Worm (Caenorhabditis elegans): ENCODE results near the gene dap-3.

Gene dap-3

DNA sequence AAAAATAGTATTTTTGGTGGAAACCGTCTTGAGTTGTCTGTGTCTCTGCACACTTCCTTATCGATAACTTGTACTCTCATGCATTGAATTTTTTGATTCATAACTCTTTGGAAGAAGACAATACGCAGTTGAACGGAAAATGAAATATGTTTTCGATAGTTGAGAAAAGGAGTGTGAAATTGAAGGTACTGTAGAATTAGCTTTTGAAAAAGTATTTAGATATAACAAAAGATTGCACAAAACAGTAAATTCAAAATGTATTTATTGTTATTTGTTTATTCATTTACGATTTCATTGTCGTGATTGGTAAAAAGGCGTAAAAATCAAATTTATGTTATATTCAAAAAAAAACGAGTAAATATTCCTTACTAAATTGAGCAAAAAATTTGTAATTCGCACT is 15.5 kb downstream of the dap-3 start, which contains the start of gene C14A4.7:
TSS of gene C14A4.7 (minus strand) at position 101 of the 400 bp plus-strand sequence.
- TF ChIP-seq hmg-11 (tag; optimal IDR thresholded peaks at IDR 0.05), result no peak
- peak; percentile 16 for TF ChIP-seq elt-2 (tag; optimal IDR thresholded peaks at IDR 0.05)
- TF ChIP-seq nhr-23 (tag; optimal IDR thresholded peaks at IDR 0.05), result no peak

DNA sequence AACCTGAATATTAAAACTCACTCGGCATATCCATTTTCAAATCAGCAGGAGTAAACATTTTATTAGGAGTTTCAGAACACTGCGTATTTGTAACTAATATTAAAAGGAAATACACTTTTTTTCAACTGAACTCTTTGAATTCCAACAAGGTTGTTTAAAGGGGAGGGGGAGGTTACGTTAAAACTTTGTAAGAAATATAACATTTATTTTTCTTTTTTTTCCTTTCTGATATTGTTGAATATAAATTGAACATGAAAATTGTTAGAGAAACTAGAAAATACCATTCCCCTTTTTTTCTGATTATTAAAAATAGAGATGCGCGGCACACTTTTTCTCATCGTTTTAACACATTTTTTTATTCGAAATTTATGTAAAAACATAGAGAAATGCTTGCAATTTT is 17.1 kb downstream of the dap-3 start, which contains the start of gene C14A4.8:
TSS of gene C14A4.8 (minus strand) at position 101 of the 400 bp plus-strand sequence.
- no peak for TF ChIP-seq aly-2 (tag; optimal IDR thresholded peaks at IDR 0.05)
- no peak for TF ChIP-seq unc-62 (GFP tag; optimal IDR thresholded peaks at IDR 0.05)
- no peak for TF ChIP-seq nhr-76 (tag; optimal IDR thresholded peaks at IDR 0.05)
- no peak for TF ChIP-seq ceh-28 (tag; optimal IDR thresholded peaks at IDR 0.05)
- no peak for TF ChIP-seq nhr-25 (tag; optimal IDR thresholded peaks at IDR 0.05)
- TF ChIP-seq snpc-4 (tag; optimal IDR thresholded peaks at IDR 0.05), result no peak
- TF ChIP-seq ceh-9 (tag; optimal IDR thresholded peaks at IDR 0.05), result no peak
- no peak for TF ChIP-seq zag-1 (tag; optimal IDR thresholded peaks at IDR 0.05)
- no peak for TF ChIP-seq egl-5 (tag; optimal IDR thresholded peaks at IDR 0.05)
- TF ChIP-seq nhr-12 (tag; optimal IDR thresholded peaks at IDR 0.05), result no peak
- TF ChIP-seq ama-1 (optimal IDR thresholded peaks at IDR 0.05), result no peak
- TF ChIP-seq ztf-4 (tag; optimal IDR thresholded peaks at IDR 0.05), result no peak
- TF ChIP-seq fos-1 (tag; optimal IDR thresholded peaks at IDR 0.05), result no peak
- TF ChIP-seq pha-4 (tag; optimal IDR thresholded peaks at IDR 0.05), result no peak
- TF ChIP-seq nfya-1 (tag; optimal IDR thresholded peaks at IDR 0.05; ENCODE audit: insufficient read depth), result no peak
- no peak for TF ChIP-seq tbx-2 (tag; optimal IDR thresholded peaks at IDR 0.05)
- TF ChIP-seq egl-27 (tag; optimal IDR thresholded peaks at IDR 0.05), result no peak
- no peak for TF ChIP-seq ceh-82 (tag; optimal IDR thresholded peaks at IDR 0.05)
- TF ChIP-seq jun-1 (tag; optimal IDR thresholded peaks at IDR 0.05), result no peak

- no peak for TF ChIP-seq fkh-10 (GFP tag; optimal IDR thresholded peaks at IDR 0.05)
- no peak for TF ChIP-seq aly-2 (tag; optimal IDR thresholded peaks at IDR 0.05)
- TF ChIP-seq nhr-23 (tag; optimal IDR thresholded peaks at IDR 0.05), result peak; percentile 17
- no peak for TF ChIP-seq egl-5 (tag; optimal IDR thresholded peaks at IDR 0.05)
- no peak for TF ChIP-seq elt-1 (tag; optimal IDR thresholded peaks at IDR 0.05)
- TF ChIP-seq elt-3 (tag; optimal IDR thresholded peaks at IDR 0.05), result peak; percentile 11 to 84 (median 62)
- TF ChIP-seq nhr-12 (tag; optimal IDR thresholded peaks at IDR 0.05), result no peak
- TF ChIP-seq fos-1 (tag; optimal IDR thresholded peaks at IDR 0.05), result no peak
Observed at ce11 chrII:10598970-10599369, 18.0 kb downstream of the dap-3 start, which contains the start of gene C14A4.9. Gene C14A4.9, plus strand, starts transcription at chrII:10599337.

ce11 chrII:10602184-10602583 is 21.3 kb downstream of the dap-3 start, which contains the start of gene srv-2:
Gene srv-2, minus strand, starts transcription at chrII:10602284.
- no peak for TF ChIP-seq ztf-11 (tag; optimal IDR thresholded peaks at IDR 0.05)
- TF ChIP-seq ceh-28 (tag; optimal IDR thresholded peaks at IDR 0.05), result no peak
- no peak for TF ChIP-seq R02D3.7 (tag; optimal IDR thresholded peaks at IDR 0.05)
- no peak for TF ChIP-seq nhr-12 (tag; optimal IDR thresholded peaks at IDR 0.05)
- no peak for TF ChIP-seq fkh-10 (GFP tag; optimal IDR thresholded peaks at IDR 0.05)
- TF ChIP-seq snpc-4 (tag; optimal IDR thresholded peaks at IDR 0.05), result no peak
- TF ChIP-seq ceh-82 (tag; optimal IDR thresholded peaks at IDR 0.05), result no peak
- TF ChIP-seq unc-39 (tag; optimal IDR thresholded peaks at IDR 0.05), result no peak
- no peak for TF ChIP-seq nfya-1 (tag; optimal IDR thresholded peaks at IDR 0.05; ENCODE audit: insufficient read depth)
- TF ChIP-seq nhr-23 (tag; optimal IDR thresholded peaks at IDR 0.05), result no peak
- TF ChIP-seq mdl-1 (tag; optimal IDR thresholded peaks at IDR 0.05), result no peak
- TF ChIP-seq fos-1 (tag; optimal IDR thresholded peaks at IDR 0.05), result no peak
- no peak for TF ChIP-seq ceh-9 (tag; optimal IDR thresholded peaks at IDR 0.05)

DNA sequence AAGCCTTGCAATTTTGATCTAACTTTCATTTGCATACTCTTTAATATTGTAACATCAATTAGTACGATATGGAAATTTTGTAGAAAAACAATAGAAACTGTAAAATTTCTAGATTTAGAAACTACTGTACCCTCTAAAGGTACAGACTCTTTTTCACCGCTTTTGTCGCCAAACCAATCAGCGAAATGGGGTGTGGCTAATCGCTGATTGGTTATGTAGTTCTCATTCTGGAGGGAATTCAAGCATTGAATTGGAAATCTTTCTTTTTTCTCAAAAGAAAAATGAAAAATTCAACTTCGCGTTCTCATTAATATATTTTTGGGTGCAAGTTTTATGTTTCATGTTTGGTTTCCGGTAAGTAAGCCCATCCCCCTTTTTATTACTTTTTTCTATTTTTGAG is 22.6 kb downstream of the dap-3 start:
- TF ChIP-seq jun-1 (tag; optimal IDR thresholded peaks at IDR 0.05) (no peak), mdl-1 (tag; optimal IDR thresholded peaks at IDR 0.05) (no peak), snpc-4 (tag; optimal IDR thresholded peaks at IDR 0.05) (no peak), nfya-1 (tag; optimal IDR thresholded peaks at IDR 0.05; ENCODE audit: insufficient read depth) (peak; percentile 81), lin-39 (tag; optimal IDR thresholded peaks at IDR 0.05) (no peak), ceh-9 (tag; optimal IDR thresholded peaks at IDR 0.05) (no peak), eor-1 (tag; optimal IDR thresholded peaks at IDR 0.05) (no peak), elt-1 (tag; optimal IDR thresholded peaks at IDR 0.05) (no peak)

ce11 chrII:10605512-10605911 is 24.6 kb downstream of the dap-3 start, which contains the start of gene taf-13:
Gene taf-13, minus strand, starts transcription at chrII:10605612.
- TF ChIP-seq nhr-76 (tag; optimal IDR thresholded peaks at IDR 0.05) (no peak), egl-27 (tag; optimal IDR thresholded peaks at IDR 0.05) (no peak), hmg-11 (tag; optimal IDR thresholded peaks at IDR 0.05) (no peak), skn-1 (tag; optimal IDR thresholded peaks at IDR 0.05) (no peak), ztf-11 (tag; optimal IDR thresholded peaks at IDR 0.05) (no peak), nhr-25 (tag; optimal IDR thresholded peaks at IDR 0.05) (no peak), sea-2 (GFP tag; optimal IDR thresholded peaks at IDR 0.05) (no peak), ama-1 (optimal IDR thresholded peaks at IDR 0.05) (no peak), elt-3 (tag; optimal IDR thresholded peaks at IDR 0.05) (no peak), fos-1 (tag; optimal IDR thresholded peaks at IDR 0.05) (no peak), pqm-1 (tag; optimal IDR thresholded peaks at IDR 0.05) (no peak), zag-1 (tag; optimal IDR thresholded peaks at IDR 0.05) (no peak), snpc-4 (tag; optimal IDR thresholded peaks at IDR 0.05) (no peak), mdl-1 (tag; optimal IDR thresholded peaks at IDR 0.05) (no peak), ztf-4 (tag; optimal IDR thresholded peaks at IDR 0.05) (no peak)
